Worm (Caenorhabditis elegans): ENCODE data around the gene drd-10.

DNA sequence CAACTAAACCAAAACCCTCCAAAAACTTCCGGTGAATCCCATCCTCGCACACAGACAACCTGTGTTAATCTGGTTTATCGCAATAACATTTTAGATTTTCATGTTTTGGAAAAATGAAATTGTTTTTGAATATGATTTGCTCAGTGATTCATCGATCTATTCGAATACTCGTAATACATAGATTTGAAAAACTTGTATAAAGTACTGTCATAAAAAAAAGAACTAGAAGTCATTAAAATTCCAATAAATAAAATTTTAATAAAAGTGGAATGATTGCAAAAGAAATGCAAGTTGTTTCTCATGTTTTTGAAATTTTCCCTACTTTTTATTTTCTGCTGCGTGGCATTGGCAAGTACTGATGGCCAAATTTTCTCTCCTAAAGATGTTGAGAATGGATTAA is 47.2 kb downstream of the drd-10 start, which contains the start of gene spig-8:
- TF ChIP-seq nhr-237 (tag; optimal IDR thresholded peaks at IDR 0.05) (no peak), tlp-1 (tag; optimal IDR thresholded peaks at IDR 0.05) (no peak), isw-1 (GFP tag; IDR thresholded peaks at IDR 0.05) (no peak), swsn-7 (tag; optimal IDR thresholded peaks at IDR 0.05) (no peak), nhr-77 (tag; optimal IDR thresholded peaks at IDR 0.05) (no peak), elt-3 (tag; optimal IDR thresholded peaks at IDR 0.05) (no peak), nhr-11 (tag; optimal IDR thresholded peaks at IDR 0.05) (no peak), lin-15B (tag; optimal IDR thresholded peaks at IDR 0.05) (no peak), mdl-1 (tag; optimal IDR thresholded peaks at IDR 0.05) (no peak), fkh-10 (GFP tag; optimal IDR thresholded peaks at IDR 0.05) (no peak), F16B12.6 (tag; optimal IDR thresholded peaks at IDR 0.05) (no peak), C34B4.2 (tag; optimal IDR thresholded peaks at IDR 0.05) (no peak), ceh-63 (GFP tag; optimal IDR thresholded peaks at IDR 0.05) (no peak), mab-9 (GFP tag; IDR thresholded peaks at IDR 0.05) (no peak)

Data from whole organism, L1 larva.